Fruit fly (Drosophila melanogaster): ENCODE data around the gene CG31673.

dm6 chr2L:20880476-20880875 lies 51.1 kb downstream of the CG31673 start:
- no peak for TF ChIP-seq sna (GFP tag; IDR thresholded peaks at IDR 0.05; ENCODE audit: partially characterized antibody)
- no peak for TF ChIP-seq B-H1 (GFP tag; IDR thresholded peaks at IDR 0.05)
- TF ChIP-seq tll (GFP tag; optimal IDR thresholded peaks at IDR 0.05), result no peak
- no peak for TF ChIP-seq Gsc (GFP tag; IDR thresholded peaks at IDR 0.05)
- TF ChIP-seq Nf-YA (GFP tag; IDR thresholded peaks at IDR 0.05), result no peak
- TF ChIP-seq Aef1 (GFP tag; IDR thresholded peaks at IDR 0.05), result no peak
- no peak for TF ChIP-seq abd-A (tag; optimal IDR thresholded peaks at IDR 0.05)
- TF ChIP-seq CG17829 (tag; optimal IDR thresholded peaks at IDR 0.05), result no peak
- no peak for TF ChIP-seq CG1024 (GFP tag; IDR thresholded peaks at IDR 0.05)
- no peak for TF ChIP-seq MESR4 (GFP tag; optimal IDR thresholded peaks at IDR 0.05)
- TF ChIP-seq CG14710 (tag; optimal IDR thresholded peaks at IDR 0.05), result no peak
- no peak for TF ChIP-seq CG9817 (tag; optimal IDR thresholded peaks at IDR 0.05)
- no peak for TF ChIP-seq emc (GFP tag; optimal IDR thresholded peaks at IDR 0.05)

All from whole organism, embryonic.